Worm (Caenorhabditis elegans): Measurements from ENCODE around the gene irld-26.

- TF ChIP-seq aly-1 (tag; optimal IDR thresholded peaks at IDR 0.05) (no peak), hmbx-1 (tag; optimal IDR thresholded peaks at IDR 0.05) (no peak), ama-1 (optimal IDR thresholded peaks at IDR 0.05) (no peak), hmg-4 (GFP tag; optimal IDR thresholded peaks at IDR 0.05) (no peak), ceh-13 (GFP tag; optimal IDR thresholded peaks at IDR 0.05) (no peak), scrt-1 (GFP tag; IDR thresholded peaks at IDR 0.05) (no peak), hnd-1 (tag; optimal IDR thresholded peaks at IDR 0.05) (no peak), tbx-37 (GFP tag; conservative IDR thresholded peaks at IDR 0.05) (no peak), flt-1 (GFP tag; IDR thresholded peaks at IDR 0.05) (no peak), B0310.2 (tag; optimal IDR thresholded peaks at IDR 0.05) (no peak), sea-1 (GFP tag; conservative IDR thresholded peaks at IDR 0.05) (no peak), pes-1 (GFP tag; IDR thresholded peaks at IDR 0.05) (no peak)
Observed at ce11 chrV:16224027-16224426, 19.0 kb downstream of the irld-26 start, which contains the start of gene stdh-2.
